Worm (Caenorhabditis elegans) whole organism, L4 larva: Measurements from ENCODE around the gene srx-97.

Experiments used
- F10B5.3 ChIP-seq: sonication (generic microtip); optimal IDR thresholded peaks from 2 replicates; lab custom pipeline; 2016; ENCODE audit warnings: mild to moderate bottlenecking, missing genetic modification characterization, missing compliant biosample characterization
- F26F4.8 ChIP-seq: fragments of 200-800 bp; sonication (Bioruptor generic); conservative IDR thresholded peaks from 2 replicates; pipeline ENCODE4 v1.3.6; 2022; ENCODE audit warnings: missing genetic modification characterization, missing compliant biosample characterization
- Y105C5A.15 ChIP-seq: fragments of 200-800 bp; sonication (Bioruptor generic); IDR thresholded peaks from 2 replicates; pipeline ENCODE4 v1.3.6; 2022; ENCODE audit warnings: missing genetic modification characterization, missing compliant biosample characterization
- Y75B8A.6 ChIP-seq: fragments of 200-800 bp; sonication (Bioruptor generic); IDR thresholded peaks from 2 replicates; pipeline ENCODE4 v1.3.6; 2022; ENCODE audit warnings: missing genetic modification reagents, missing genetic modification characterization, missing compliant biosample characterization
- aha-1 ChIP-seq: fragments of 150-350 bp; peaks from one replicate; lab custom pipeline; 2014; ENCODE audit warnings: missing biosample characterization, missing genetic modification characterization
- aly-2 ChIP-seq: sonication (generic microtip); optimal IDR thresholded peaks from 2 replicates; lab custom pipeline; 2018; ENCODE audit warnings: missing biosample characterization, missing genetic modification characterization
- arid-1 ChIP-seq: fragments of 200-800 bp; sonication (Bioruptor generic); conservative IDR thresholded peaks from 2 replicates; pipeline ENCODE4 v1.3.6; 2022; ENCODE audit warnings: missing genetic modification reagents, missing genetic modification characterization, missing compliant biosample characterization
- attf-4 ChIP-seq: sonication (generic microtip); optimal IDR thresholded peaks from 3 replicates; lab custom pipeline; 2017; ENCODE audit warnings: missing biosample characterization, missing genetic modification characterization
- ceh-28 ChIP-seq: fragments of 150-350 bp; optimal IDR thresholded peaks from 2 replicates; lab custom pipeline; 2014; ENCODE audit warnings: missing biosample characterization, missing genetic modification reagents, missing genetic modification characterization
- ceh-82 ChIP-seq: sonication (generic microtip); optimal IDR thresholded peaks from 2 replicates; lab custom pipeline; 2017; ENCODE audit warnings: missing biosample characterization, missing genetic modification characterization
- ces-1 ChIP-seq: fragments of 150-350 bp; sonication (generic microtip); optimal IDR thresholded peaks from 4 replicates; lab custom pipeline; 2014; ENCODE audit warnings: missing biosample characterization, missing genetic modification reagents, missing genetic modification characterization
- daf-19 ChIP-seq: fragments of 200-800 bp; sonication (Bioruptor generic); conservative IDR thresholded peaks from 2 replicates; pipeline ENCODE4 v1.3.6; 2022; ENCODE audit warnings: missing genetic modification characterization, missing compliant biosample characterization
- dpl-1 ChIP-seq: fragments of 150-350 bp; optimal IDR thresholded peaks from 2 replicates; lab custom pipeline; 2014; ENCODE audit warnings: missing biosample characterization, missing genetic modification reagents, missing genetic modification characterization
- dve-1 ChIP-seq: sonication (generic microtip); optimal IDR thresholded peaks from 2 replicates; lab custom pipeline; 2017; ENCODE audit warnings: antibody characterized with exemption, mild to moderate bottlenecking, missing genetic modification characterization, missing compliant biosample characterization; ENCODE audit not compliant: insufficient read depth
- hmg-1.1 ChIP-seq: fragments of 200-800 bp; sonication (Bioruptor generic); IDR thresholded peaks from 2 replicates; pipeline ENCODE4 v1.3.6; 2022; ENCODE audit warnings: missing genetic modification reagents, missing genetic modification characterization, missing compliant biosample characterization
- lim-7 ChIP-seq: fragments of 200-800 bp; sonication (Bioruptor generic); IDR thresholded peaks from 2 replicates; pipeline ENCODE4 v1.3.6; 2022; ENCODE audit warnings: missing genetic modification characterization, missing compliant biosample characterization
- lin-1 ChIP-seq: fragments of 200-800 bp; sonication (Bioruptor generic); IDR thresholded peaks from 2 replicates; pipeline ENCODE4 v1.3.6; 2022; ENCODE audit warnings: missing genetic modification reagents, missing genetic modification characterization, missing compliant biosample characterization
- lin-13 ChIP-seq: fragments of 150-350 bp; optimal IDR thresholded peaks from 2 replicates; lab custom pipeline; 2014; ENCODE audit warnings: missing biosample characterization, missing genetic modification reagents, missing genetic modification characterization
- lin-15B ChIP-seq: fragments of 150-350 bp; sonication (generic microtip); optimal IDR thresholded peaks from 3 replicates; lab custom pipeline; 2014; ENCODE audit warnings: missing biosample characterization, missing genetic modification characterization
- lir-3 ChIP-seq: sonication (generic microtip); optimal IDR thresholded peaks from 2 replicates; lab custom pipeline; 2016; ENCODE audit warnings: mild to moderate bottlenecking, missing genetic modification characterization, missing compliant biosample characterization
- madf-5 ChIP-seq, 2 experiments: fragments of 200-800 bp; sonication (Bioruptor generic); IDR thresholded peaks; 2 replicates each; pipeline ENCODE4 v1.3.6; 2022; ENCODE audit warnings: missing compliant biosample characterization in 2 of 2, missing genetic modification characterization in 2 of 2
- madf-9 ChIP-seq: fragments of 200-800 bp; sonication (Bioruptor generic); conservative IDR thresholded peaks from 2 replicates; pipeline ENCODE4 v1.3.6; 2022; ENCODE audit warnings: missing genetic modification reagents, missing genetic modification characterization, missing compliant biosample characterization
- mdl-1 ChIP-seq, 2 experiments: fragments of 150-350 bp in 1 of 2; sonication (generic microtip) in 1 of 2; optimal IDR thresholded peaks; 2 replicates each; lab custom pipeline; 2014 to 2017; ENCODE audit warnings: missing biosample characterization in 2 of 2, missing genetic modification characterization in 2 of 2
- mxl-2 ChIP-seq: fragments of 200-800 bp; sonication (Bioruptor generic); conservative IDR thresholded peaks from 2 replicates; pipeline ENCODE4 v1.3.6; 2022; ENCODE audit warnings: missing genetic modification reagents, missing genetic modification characterization, missing compliant biosample characterization
- mxl-3 ChIP-seq: fragments of 200-800 bp; sonication (Bioruptor generic); optimal IDR thresholded peaks from 2 replicates; lab custom pipeline; 2018; ENCODE audit warnings: mild to moderate bottlenecking, missing genetic modification characterization, missing compliant biosample characterization
- nhr-237 ChIP-seq: sonication (generic microtip); optimal IDR thresholded peaks from 2 replicates; lab custom pipeline; 2017; ENCODE audit warnings: missing biosample characterization, missing genetic modification characterization
- nhr-6 ChIP-seq: fragments of 150-350 bp; optimal IDR thresholded peaks from 2 replicates; lab custom pipeline; 2014; ENCODE audit warnings: missing biosample characterization, missing genetic modification characterization
- pha-4 ChIP-seq, 2 experiments: fragments of 150-350 bp in 1 of 2; fragments of 200-800 bp in 1 of 2; sonication (Bioruptor generic) in 1 of 2; IDR thresholded peaks in 1 of 2; optimal IDR thresholded peaks in 1 of 2; 2 replicates each; pipeline versions ENCODE4 v1.3.6 to Lab custom; 2014 to 2022; ENCODE audit warnings: missing genetic modification characterization in 2 of 2, missing genetic modification reagents in 2 of 2, missing biosample characterization in 1 of 2, missing compliant biosample characterization in 1 of 2
- php-3 ChIP-seq: fragments of 200-800 bp; sonication (Bioruptor generic); IDR thresholded peaks from 2 replicates; pipeline ENCODE4 v1.3.6; 2022; ENCODE audit warnings: missing genetic modification reagents, missing genetic modification characterization, missing compliant biosample characterization
- snpc-1.2 ChIP-seq: fragments of 200-800 bp; sonication (Bioruptor generic); IDR thresholded peaks from 2 replicates; pipeline ENCODE4 v1.3.6; 2022; ENCODE audit warnings: missing genetic modification reagents, missing genetic modification characterization, missing compliant biosample characterization
- tag-97 ChIP-seq: fragments of 200-800 bp; sonication (Bioruptor generic); IDR thresholded peaks from 2 replicates; pipeline ENCODE4 v1.3.6; 2022; ENCODE audit warnings: missing genetic modification characterization, missing compliant biosample characterization
- unc-39 ChIP-seq: sonication (generic microtip); optimal IDR thresholded peaks from 2 replicates; lab custom pipeline; 2017; ENCODE audit warnings: missing biosample characterization, missing genetic modification characterization
- zip-11 ChIP-seq: fragments of 200-800 bp; sonication (Bioruptor generic); IDR thresholded peaks from 2 replicates; pipeline ENCODE4 v1.3.6; 2022; ENCODE audit warnings: missing genetic modification characterization, missing compliant biosample characterization
- zip-2 ChIP-seq: fragments of 150-350 bp; optimal IDR thresholded peaks from 2 replicates; lab custom pipeline; 2014; ENCODE audit warnings: missing biosample characterization, missing genetic modification characterization
- ztf-7 ChIP-seq: fragments of 150-350 bp; optimal IDR thresholded peaks from 2 replicates; lab custom pipeline; 2014; ENCODE audit warnings: missing biosample characterization, missing genetic modification characterization

The srx-97 gene

DNA sequence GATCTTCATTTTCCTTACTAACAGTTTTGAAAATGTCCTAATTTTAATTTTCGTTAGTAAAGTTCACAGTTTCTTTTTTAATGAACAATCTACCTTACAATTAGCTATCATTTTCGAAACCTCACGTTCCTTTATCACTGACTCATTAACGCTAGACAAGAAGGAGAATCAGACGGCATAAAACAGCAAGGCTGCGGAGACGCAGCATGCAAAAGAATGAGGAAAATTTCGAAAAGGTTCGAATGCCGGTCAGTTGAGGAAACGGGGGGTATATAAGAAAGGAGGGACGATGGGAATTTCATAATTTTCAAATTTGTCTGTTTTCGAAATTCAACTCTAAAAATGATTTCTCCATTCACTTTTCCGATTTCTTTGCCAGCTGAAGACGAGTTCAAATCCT is 7.3 kb downstream of the srx-97 start, which contains the start of gene F19B10.13 (continued):
- TF ChIP-seq mxl-3 (GFP tag; lab: Kevin White, UChicago) (peak; percentile 16), madf-9 (GFP tag; lab: Robert Waterston, UW) (no peak), snpc-1.2 (GFP tag; lab: Robert Waterston, UW) (no peak), lin-15B (tag; lab: Kevin White, UChicago) (no peak), F26F4.8 (GFP tag; lab: Robert Waterston, UW) (no peak), lir-3 (tag; lab: Kevin White, UChicago) (no peak), dpl-1 (GFP tag; lab: Kevin White, UChicago) (no peak), Y75B8A.6 (GFP tag; lab: Robert Waterston, UW) (no peak), tag-97 (GFP tag; lab: Robert Waterston, UW) (no peak), arid-1 (GFP tag; lab: Robert Waterston, UW) (no peak), zip-11 (GFP tag; lab: Robert Waterston, UW) (no peak), nhr-6 (tag; lab: Kevin White, UChicago) (peak; percentile 14)

DNA sequence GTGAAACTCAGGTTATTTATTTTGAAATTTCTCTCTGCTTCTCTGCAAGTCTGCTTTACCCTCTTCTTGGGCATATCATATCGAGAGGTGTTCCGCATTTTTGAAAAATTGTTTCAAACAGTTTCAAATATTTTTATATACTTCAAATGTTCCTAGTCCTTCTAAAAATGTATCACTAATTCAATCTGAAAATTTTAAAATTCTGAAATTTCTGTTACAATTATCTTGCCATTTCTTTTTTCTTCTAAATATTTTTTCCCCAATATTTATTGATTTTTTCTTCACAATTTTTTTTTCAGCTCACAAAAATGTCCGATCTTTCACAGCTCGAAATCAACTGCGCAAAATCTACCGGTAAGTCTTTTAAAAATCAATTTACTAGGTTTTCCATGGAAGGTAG is 9.4 kb downstream of the srx-97 start, which contains the start of gene F19B10.4:
F19B10.4 (plus strand) TSS at position 301 of the 400 bp plus-strand sequence.
- no peak for TF ChIP-seq Y105C5A.15 (GFP tag; lab: Robert Waterston, UW)
- no peak for TF ChIP-seq pha-4 (GFP tag; IDR thresholded peaks at IDR 0.05; lab: Robert Waterston, UW)
- TF ChIP-seq pha-4 (tag; optimal IDR thresholded peaks at IDR 0.05; lab: Kevin White, UChicago): no peak
- TF ChIP-seq dve-1 (tag; lab: Kevin White, UChicago): no peak

DNA sequence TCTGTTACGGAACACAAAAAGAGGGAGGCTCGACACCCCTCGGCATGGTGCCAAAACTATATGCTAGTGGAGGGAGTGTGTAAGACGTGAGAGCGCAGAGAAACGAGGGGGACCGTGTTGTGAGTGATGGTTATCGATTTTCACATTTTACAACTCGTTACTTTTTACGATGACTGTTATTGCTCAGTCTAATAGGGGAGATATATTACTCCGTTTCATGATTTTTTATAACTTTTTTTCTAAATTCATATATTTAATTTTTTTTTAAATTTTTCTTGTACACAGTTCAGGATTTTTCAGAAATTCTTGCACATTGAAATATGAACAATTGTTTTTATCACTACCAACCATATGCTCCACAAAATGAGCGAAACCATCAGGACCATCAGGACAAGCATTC is 13.8 kb downstream of the srx-97 start, which contains the start of gene F19B10.5:
F19B10.5 (plus strand) TSS at position 301 of the 400 bp plus-strand sequence.
- no peak for TF ChIP-seq ces-1 (GFP tag; lab: Kevin White, UChicago)
- TF ChIP-seq zip-2: no peak
- no peak for TF ChIP-seq F26F4.8 (GFP tag; lab: Robert Waterston, UW)
- no peak for TF ChIP-seq mxl-2 (GFP tag; lab: Robert Waterston, UW)
- no peak for TF ChIP-seq unc-39 (tag; lab: Kevin White, UChicago)
- TF ChIP-seq mdl-1 (tag; optimal IDR thresholded peaks at IDR 0.05; lab: Kevin White, UChicago): no peak
- TF ChIP-seq Y105C5A.15 (GFP tag; lab: Robert Waterston, UW): no peak
- TF ChIP-seq lin-13 (GFP tag; lab: Kevin White, UChicago): no peak
- TF ChIP-seq attf-4: no peak
- no peak for TF ChIP-seq ceh-28
- no peak for TF ChIP-seq nhr-237 (tag; lab: Kevin White, UChicago)
- no peak for TF ChIP-seq madf-5 (GFP tag; IDR thresholded peaks at IDR 0.05; lab: Robert Waterston, UW)
- TF ChIP-seq lin-1 (GFP tag; lab: Robert Waterston, UW): no peak
- TF ChIP-seq aha-1 (tag; lab: Kevin White, UChicago): no peak
- no peak for TF ChIP-seq F10B5.3 (tag; lab: Kevin White, UChicago)

DNA sequence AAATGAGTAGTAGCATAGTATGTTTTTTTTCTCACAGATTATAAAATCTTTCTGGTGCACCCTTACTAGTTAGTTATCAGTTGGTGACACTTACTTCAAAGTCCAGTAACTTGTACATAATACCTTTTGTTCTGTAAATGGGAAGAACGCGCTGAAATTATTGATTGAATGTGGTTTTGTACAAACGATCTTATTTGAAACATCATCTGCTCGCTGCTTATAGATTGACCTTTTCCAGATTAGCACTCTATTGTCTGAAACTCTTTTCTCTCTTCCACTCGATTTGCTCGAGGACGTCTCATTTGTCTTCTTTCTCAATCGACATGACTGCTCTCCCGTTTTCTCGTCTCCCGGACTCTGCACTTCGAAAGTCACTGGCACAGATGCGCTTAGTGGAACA is 22.1 kb downstream of the srx-97 start, which contains the start of gene fbxb-33:
fbxb-33 (plus strand) TSS at position 301 of the 400 bp plus-strand sequence.
- TF ChIP-seq ztf-7: no peak
- no peak for TF ChIP-seq dve-1 (tag; lab: Kevin White, UChicago)
- no peak for TF ChIP-seq php-3
- TF ChIP-seq daf-19 (GFP tag; lab: Robert Waterston, UW): no peak
- TF ChIP-seq ceh-82 (tag; lab: Kevin White, UChicago): no peak
- no peak for TF ChIP-seq hmg-1.1 (GFP tag; lab: Robert Waterston, UW)
- TF ChIP-seq lim-7 (GFP tag; lab: Robert Waterston, UW): no peak
- TF ChIP-seq aly-2 (tag; lab: Kevin White, UChicago): no peak
